Fruit fly (Drosophila melanogaster) Kc167 (cell line): ENCODE measurements around the gene CG15403.

Experiments
- Myc ChIP-seq: fragments of >200 bp; optimal IDR thresholded peaks from 2 replicates; lab custom pipeline; 2017; ENCODE audit warnings: missing external identifiers
- Sin3A ChIP-seq: fragments of >200 bp; optimal IDR thresholded peaks from 2 replicates; lab custom pipeline; 2018; ENCODE audit warnings: missing external identifiers
- h ChIP-seq: fragments of >200 bp; optimal IDR thresholded peaks from 3 replicates; lab custom pipeline; 2018; ENCODE audit warnings: missing external identifiers
- insv ChIP-seq: fragments of >200 bp; optimal IDR thresholded peaks from 3 replicates; lab custom pipeline; 2018; ENCODE audit warnings: missing external identifiers
- psq ChIP-seq: fragments of >200 bp; optimal IDR thresholded peaks from 2 replicates; lab custom pipeline; 2017; ENCODE audit warnings: missing external identifiers
- ttk ChIP-seq: sonication (Bioruptor generic); optimal IDR thresholded peaks from 2 replicates; lab custom pipeline; 2017; ENCODE audit warnings: missing external identifiers

Gene CG15403

dm6 chr2L:3130417-3130816 lies 2.0 kb downstream of the CG15403 start:
- TF ChIP-seq Sin3A (no peak), ttk (lab: Kevin White, UChicago) (no peak), Myc (no peak), h (lab: Kevin White, UChicago) (no peak)

- TF ChIP-seq Sin3A, result no peak
These were observed 3.2 kb downstream of the CG15403 start for dm6 chr2L:3131641-3132040.

- TF ChIP-seq psq, result no peak
- no peak for TF ChIP-seq insv
- TF ChIP-seq Myc, result no peak
- TF ChIP-seq Sin3A, result no peak
- TF ChIP-seq ttk (lab: Kevin White, UChicago), result no peak
- no peak for TF ChIP-seq h (lab: Kevin White, UChicago)
These were observed 15.5 kb downstream of the CG15403 start for dm6 chr2L:3143908-3144307.

- no peak for TF ChIP-seq Myc
- no peak for TF ChIP-seq psq
- TF ChIP-seq ttk (lab: Kevin White, UChicago), result no peak
- TF ChIP-seq Sin3A, result no peak
- no peak for TF ChIP-seq h (lab: Kevin White, UChicago)
These were observed 16.3 kb downstream of the CG15403 start, which contains the start of gene toc for dm6 chr2L:3144709-3145108. toc (minus strand) TSS chr2L:3144786.

dm6 chr2L:3145470-3145869 lies 17.0 kb downstream of the CG15403 start, which contains the start of gene ND-B14.5B:
ND-B14.5B (minus strand) TSS chr2L:3145848.
- TF ChIP-seq psq, result no peak
- TF ChIP-seq Sin3A, result no peak
- TF ChIP-seq h (lab: Kevin White, UChicago), result no peak
- no peak for TF ChIP-seq ttk (lab: Kevin White, UChicago)
- no peak for TF ChIP-seq insv
- TF ChIP-seq Myc, result no peak

- no peak for TF ChIP-seq psq
- TF ChIP-seq ttk (lab: Kevin White, UChicago), result no peak
- no peak for TF ChIP-seq Myc
- TF ChIP-seq Sin3A, result no peak
- no peak for TF ChIP-seq h (lab: Kevin White, UChicago)
- TF ChIP-seq insv, result no peak
These were observed 17.5 kb downstream of the CG15403 start for dm6 chr2L:3145897-3146296.

dm6 chr2L:3148959-3149591 lies 20.6 kb downstream of the CG15403 start:
- TF ChIP-seq Sin3A, result no peak
- TF ChIP-seq h (lab: Kevin White, UChicago), result no peak
- TF ChIP-seq Myc, result no peak
- no peak for TF ChIP-seq ttk (lab: Kevin White, UChicago)
- TF ChIP-seq insv, result no peak
- TF ChIP-seq psq, result no peak

dm6 chr2L:3151657-3152056 lies 23.2 kb downstream of the CG15403 start:
- no peak for TF ChIP-seq h (lab: Kevin White, UChicago)
- no peak for TF ChIP-seq Sin3A
- TF ChIP-seq ttk (lab: Kevin White, UChicago), result no peak
- TF ChIP-seq psq, result no peak
- no peak for TF ChIP-seq Myc
- TF ChIP-seq insv, result no peak

dm6 chr2L:3152696-3153613 lies 24.5 kb downstream of the CG15403 start:
- no peak for TF ChIP-seq Sin3A
- TF ChIP-seq Myc, result no peak
- TF ChIP-seq psq, result no peak
- TF ChIP-seq ttk (lab: Kevin White, UChicago), result no peak
- no peak for TF ChIP-seq h (lab: Kevin White, UChicago)
- TF ChIP-seq insv, result no peak

- no peak for TF ChIP-seq Myc
- TF ChIP-seq Sin3A, result no peak
- TF ChIP-seq h (lab: Kevin White, UChicago), result no peak
- TF ChIP-seq ttk (lab: Kevin White, UChicago), result no peak
These were observed 26.3 kb downstream of the CG15403 start for dm6 chr2L:3154749-3155148.

- TF ChIP-seq ttk (lab: Kevin White, UChicago) (no peak), Myc (no peak), insv (no peak)
These were observed 27.4 kb downstream of the CG15403 start for dm6 chr2L:3155804-3156203.

dm6 chr2L:3158260-3159072 lies 30.0 kb downstream of the CG15403 start:
- TF ChIP-seq Myc (no peak), ttk (lab: Kevin White, UChicago) (no peak), psq (no peak), Sin3A (no peak), insv (no peak), h (lab: Kevin White, UChicago) (no peak)
